Fruit fly (Drosophila melanogaster) whole organism, embryonic: ENCODE data around the gene CG15353.

ENCODE experiments used
- CG1647 ChIP-seq: fragments of 200-800 bp; sonication (Bioruptor generic); optimal IDR thresholded peaks from 3 replicates; lab custom pipeline; 2016; ENCODE audit warnings: missing biosample characterization, missing genetic modification characterization
- CG31388 ChIP-seq: fragments of 200-800 bp; sonication (Bioruptor generic); optimal IDR thresholded peaks from 2 replicates; lab custom pipeline; 2016; ENCODE audit warnings: missing biosample characterization, missing genetic modification characterization
- HLHmδ ChIP-seq: fragments of 200-800 bp; sonication (Bioruptor generic); optimal IDR thresholded peaks from 2 replicates; lab custom pipeline; 2018; ENCODE audit warnings: missing biosample characterization, mild to moderate bottlenecking, missing genetic modification characterization, moderate library complexity
- dati ChIP-seq: fragments of 200-800 bp; sonication (Bioruptor generic); IDR thresholded peaks from 2 replicates; pipeline ENCODE4 v1.3.6; 2022; ENCODE audit warnings: missing biosample characterization, missing genetic modification characterization
- hbn ChIP-seq: fragments of 200-800 bp; sonication (Bioruptor generic); IDR thresholded peaks from 2 replicates; pipeline ENCODE4 v1.3.6; 2022; ENCODE audit warnings: missing biosample characterization, missing genetic modification characterization; ENCODE audit not compliant: partially characterized antibody
- jumu ChIP-seq: fragments of 200-800 bp; sonication (Bioruptor generic); optimal IDR thresholded peaks from 3 replicates; lab custom pipeline; 2016; ENCODE audit warnings: missing biosample characterization, missing genetic modification characterization

dm6 chr2L:1988192-1988561 is 18.8 kb downstream of the CG15353 start, which contains the start of gene Npc2a:
- TF ChIP-seq CG1647 (GFP tag; lab: Kevin White, UChicago) (no peak), dati (no peak), hbn (GFP tag; lab: Robert Waterston, UW) (no peak), jumu (GFP tag; lab: Kevin White, UChicago) (no peak), CG31388 (GFP tag; lab: Kevin White, UChicago) (no peak), HLHmδ (GFP tag; lab: Kevin White, UChicago) (no peak)
